Worm (Caenorhabditis elegans) whole organism, late embryonic: ENCODE data around the gene dao-6.
A peak's percentile ranks its signal among the peaks of the same experiment; 100 is the strongest.

Experiments used
- eyg-1 ChIP-seq: sonication (generic microtip); optimal IDR thresholded peaks from 2 replicates; lab custom pipeline; 2016; ENCODE audit warnings: missing genotype, missing genetic modification characterization, missing compliant biosample characterization
- hlh-15 ChIP-seq: sonication (generic microtip); optimal IDR thresholded peaks from 2 replicates; lab custom pipeline; 2016; ENCODE audit warnings: missing genetic modification characterization, missing compliant biosample characterization
- odd-2 ChIP-seq: sonication (generic microtip); optimal IDR thresholded peaks from 2 replicates; lab custom pipeline; 2017; ENCODE audit warnings: antibody characterized with exemption, mild to moderate bottlenecking, missing genetic modification characterization, missing compliant biosample characterization
- unc-55 ChIP-seq: sonication (generic microtip); optimal IDR thresholded peaks from 2 replicates; lab custom pipeline; 2017; ENCODE audit warnings: missing biosample characterization, missing genetic modification reagents, missing genetic modification characterization

DNA sequence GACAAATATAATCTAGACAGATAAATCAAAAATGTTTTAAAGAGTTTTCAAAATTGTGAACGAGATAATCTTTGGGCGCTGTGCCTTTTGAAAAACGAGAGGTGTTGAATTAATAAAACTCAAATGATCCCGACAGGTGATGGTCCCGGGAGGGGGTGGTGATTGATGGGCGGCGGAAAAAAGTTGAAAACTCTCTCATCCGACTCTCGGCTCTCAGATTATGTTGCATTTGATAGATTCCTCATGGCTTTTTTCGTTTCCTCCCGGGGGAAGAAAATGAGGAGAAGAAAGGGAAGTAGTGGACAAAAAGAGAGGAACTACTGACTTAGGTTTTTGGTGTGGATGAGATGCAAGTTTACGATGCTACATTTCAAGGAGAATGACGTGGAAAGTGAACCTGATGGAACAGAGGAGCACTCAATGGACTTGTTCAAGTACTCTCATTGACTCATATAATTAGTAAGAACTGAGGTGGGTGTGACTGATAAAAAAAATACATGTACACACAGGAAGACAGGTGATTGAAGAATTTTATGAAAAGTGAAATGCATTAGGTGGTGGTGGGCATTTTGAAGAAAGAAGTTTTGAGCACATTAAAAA is 4.6 kb downstream of the dao-6 start:
- TF ChIP-seq odd-2 (tag; lab: Kevin White, UChicago) (no peak), hlh-15 (no peak), unc-55 (GFP tag; lab: Kevin White, UChicago) (peak; percentile 27), eyg-1 (tag; lab: Kevin White, UChicago) (no peak)
